Fruit fly (Drosophila melanogaster): ENCODE results near the gene Fuca.

Fuca gene

dm6 chr3L:11484483-11484882, 38.0 kb downstream of the Fuca start (continued):
- peak; percentile 22 for TF ChIP-seq CG14710 (tag; optimal IDR thresholded peaks at IDR 0.05)
- no peak for TF ChIP-seq slbo (GFP tag; IDR thresholded peaks at IDR 0.05)
- peak; percentile 39 for TF ChIP-seq Sox100B (GFP tag; optimal IDR thresholded peaks at IDR 0.05)
- TF ChIP-seq CG10209 (GFP tag; optimal IDR thresholded peaks at IDR 0.05), result peak; percentile 6
- TF ChIP-seq fu2 (GFP tag; optimal IDR thresholded peaks at IDR 0.05), result no peak
- TF ChIP-seq CG31441 (GFP tag; IDR thresholded peaks at IDR 0.05), result peak; percentile 59
- TF ChIP-seq Med (GFP tag), result peak; percentile 77
- TF ChIP-seq CG10462 (GFP tag; optimal IDR thresholded peaks at IDR 0.05), result no peak
- TF ChIP-seq CG16779 (GFP tag; IDR thresholded peaks at IDR 0.05), result no peak
- TF ChIP-seq bowl (GFP tag; IDR thresholded peaks at IDR 0.05), result no peak
- no peak for TF ChIP-seq toy (GFP tag; IDR thresholded peaks at IDR 0.05)
- no peak for TF ChIP-seq wek (GFP tag; optimal IDR thresholded peaks at IDR 0.05)
- peak; percentile 19 for TF ChIP-seq Sox102F (GFP tag; optimal IDR thresholded peaks at IDR 0.05)
- TF ChIP-seq CG2199 (GFP tag; IDR thresholded peaks at IDR 0.05), result no peak
- no peak for TF ChIP-seq kay (GFP tag; optimal IDR thresholded peaks at IDR 0.05)
- TF ChIP-seq CG6175 (GFP tag; IDR thresholded peaks at IDR 0.05), result no peak
- TF ChIP-seq HmgD (GFP tag; optimal IDR thresholded peaks at IDR 0.05), result no peak
- TF ChIP-seq Kr (GFP tag; optimal IDR thresholded peaks at IDR 0.05), result no peak
- TF ChIP-seq Dref (GFP tag; IDR thresholded peaks at IDR 0.05), result no peak
- TF ChIP-seq CG11093 (GFP tag; IDR thresholded peaks at IDR 0.05), result no peak
- no peak for TF ChIP-seq ind (GFP tag; optimal IDR thresholded peaks at IDR 0.05)
- no peak for TF ChIP-seq CG31388 (GFP tag; optimal IDR thresholded peaks at IDR 0.05)
- no peak for TF ChIP-seq sc (optimal IDR thresholded peaks at IDR 0.05)
- TF ChIP-seq sc (GFP tag; optimal IDR thresholded peaks at IDR 0.05), result no peak
- no peak for TF ChIP-seq sisA (GFP tag; IDR thresholded peaks at IDR 0.05)
- no peak for TF ChIP-seq grn (GFP tag; optimal IDR thresholded peaks at IDR 0.05)
- peak; percentile 33 for TF ChIP-seq CG30403 (GFP tag; optimal IDR thresholded peaks at IDR 0.05)
- TF ChIP-seq Sry-δ (GFP tag; optimal IDR thresholded peaks at IDR 0.05), result no peak
- no peak for TF ChIP-seq CG15479 (GFP tag; optimal IDR thresholded peaks at IDR 0.05)
- no peak for TF ChIP-seq CG4328 (GFP tag; optimal IDR thresholded peaks at IDR 0.05)
- TF ChIP-seq Stat92E (GFP tag; optimal IDR thresholded peaks at IDR 0.05), result no peak
- no peak for TF ChIP-seq YL-1 (GFP tag; optimal IDR thresholded peaks at IDR 0.05)
- TF ChIP-seq CG6689 (GFP tag; IDR thresholded peaks at IDR 0.05), result no peak
- no peak for TF ChIP-seq Nf-YA (GFP tag; IDR thresholded peaks at IDR 0.05)
- no peak for TF ChIP-seq Dp (GFP tag; optimal IDR thresholded peaks at IDR 0.05)
- TF ChIP-seq sim (GFP tag; IDR thresholded peaks at IDR 0.05), result 0 out of 2 replicates have a peak, but pooled peaks have one; percentile 12
- no peak for TF ChIP-seq CG15696 (tag; optimal IDR thresholded peaks at IDR 0.05)
- TF ChIP-seq CG1792 (GFP tag; optimal IDR thresholded peaks at IDR 0.05), result no peak
- peak; percentile 59 for TF ChIP-seq Blimp-1 (GFP tag; optimal IDR thresholded peaks at IDR 0.05)
- no peak for TF ChIP-seq Spps (tag; optimal IDR thresholded peaks at IDR 0.05)
- no peak for TF ChIP-seq CG13894 (tag; optimal IDR thresholded peaks at IDR 0.05)
- TF ChIP-seq scrt (GFP tag; optimal IDR thresholded peaks at IDR 0.05), result peak; percentile 17
- TF ChIP-seq CG11695 (GFP tag; IDR thresholded peaks at IDR 0.05), result no peak
- no peak for TF ChIP-seq CG18011 (GFP tag; optimal IDR thresholded peaks at IDR 0.05)
- TF ChIP-seq lov (optimal IDR thresholded peaks at IDR 0.05), result no peak
- no peak for TF ChIP-seq lov (GFP tag; IDR thresholded peaks at IDR 0.05)
- TF ChIP-seq CG9727 (GFP tag; optimal IDR thresholded peaks at IDR 0.05), result peak; percentile 46
- no peak for TF ChIP-seq dati (GFP tag; IDR thresholded peaks at IDR 0.05)
- TF ChIP-seq Taf1 (GFP tag; IDR thresholded peaks at IDR 0.05), result no peak
- no peak for TF ChIP-seq gcm (GFP tag; optimal IDR thresholded peaks at IDR 0.05)
- TF ChIP-seq wor (GFP tag; IDR thresholded peaks at IDR 0.05), result peak; percentile 11; the same call in 1 of the 2 replicates
- TF ChIP-seq CG18619 (GFP tag; optimal IDR thresholded peaks at IDR 0.05), result no peak
- no peak for TF ChIP-seq CG12071 (GFP tag; optimal IDR thresholded peaks at IDR 0.05)
